Fruit fly (Drosophila melanogaster) whole organism, embryonic: Measurements from ENCODE around the gene mthl9.
A peak's percentile ranks its signal among the peaks of the same experiment; 100 is the strongest.

Experiments
- Adf1 ChIP-seq: fragments of 200-800 bp; sonication (Bioruptor generic); IDR thresholded peaks from 2 replicates; pipeline ENCODE4 v1.3.6; 2022; ENCODE audit warnings: missing biosample characterization, missing genetic modification characterization
- CG1024 ChIP-seq: fragments of 200-800 bp; sonication (Bioruptor generic); IDR thresholded peaks from 2 replicates; pipeline ENCODE4 v1.3.6; 2022; ENCODE audit warnings: missing biosample characterization, missing genetic modification characterization
- CG10565 ChIP-seq: fragments of 200-800 bp; sonication (Bioruptor generic); optimal IDR thresholded peaks from 3 replicates; lab custom pipeline; 2016; ENCODE audit warnings: missing biosample characterization, mild to moderate bottlenecking, missing genetic modification characterization
- CG11695 ChIP-seq: fragments of 200-800 bp; sonication (Bioruptor generic); IDR thresholded peaks from 3 replicates; pipeline ENCODE4 v1.3.6; 2022; ENCODE audit warnings: missing biosample characterization, missing genetic modification characterization
- CG12219 ChIP-seq: fragments of 200-800 bp; sonication (Bioruptor generic); optimal IDR thresholded peaks from 3 replicates; lab custom pipeline; 2018; ENCODE audit warnings: missing biosample characterization, mild to moderate bottlenecking, missing genetic modification characterization
- CG1233 ChIP-seq: fragments of 200-800 bp; sonication (Bioruptor generic); optimal IDR thresholded peaks from 4 replicates; lab custom pipeline; 2018; ENCODE audit warnings: missing biosample characterization, mild to moderate bottlenecking, missing genetic modification characterization
- CG12942 ChIP-seq: fragments of 200-800 bp; sonication (Bioruptor generic); optimal IDR thresholded peaks from 3 replicates; lab custom pipeline; 2016; ENCODE audit warnings: missing biosample characterization, missing genetic modification characterization
- CG13424 ChIP-seq: fragments of 200-800 bp; sonication (Bioruptor generic); optimal IDR thresholded peaks from 2 replicates; lab custom pipeline; 2019; ENCODE audit warnings: missing biosample characterization, mild to moderate bottlenecking, missing genetic modification characterization, moderate library complexity
- CG17912 ChIP-seq: fragments of 200-800 bp; sonication (Bioruptor generic); optimal IDR thresholded peaks from 2 replicates; lab custom pipeline; 2018; ENCODE audit warnings: missing biosample characterization, mild to moderate bottlenecking, missing genetic modification characterization
- CG18476 ChIP-seq: fragments of 200-800 bp; sonication (Bioruptor generic); optimal IDR thresholded peaks from 2 replicates; lab custom pipeline; 2016; ENCODE audit warnings: missing biosample characterization, mild to moderate bottlenecking, missing genetic modification characterization
- CG2678 ChIP-seq: fragments of 200-800 bp; sonication (Bioruptor generic); optimal IDR thresholded peaks from 3 replicates; lab custom pipeline; 2019; ENCODE audit warnings: missing biosample characterization, mild to moderate bottlenecking, missing genetic modification characterization, moderate library complexity
- CG31441 ChIP-seq: fragments of 200-800 bp; sonication (Bioruptor generic); IDR thresholded peaks from 2 replicates; pipeline ENCODE4 v1.3.6; 2022; ENCODE audit warnings: missing biosample characterization, missing genetic modification characterization
- CG34224 ChIP-seq: fragments of 200-800 bp; sonication (Bioruptor generic); IDR thresholded peaks from 3 replicates; pipeline ENCODE4 v1.3.6; 2022; ENCODE audit warnings: missing biosample characterization, missing genetic modification characterization; ENCODE audit not compliant: partially characterized antibody
- CG3847 ChIP-seq: fragments of 200-800 bp; sonication (Bioruptor generic); IDR thresholded peaks from 2 replicates; pipeline ENCODE4 v1.3.6; 2022; ENCODE audit warnings: missing biosample characterization, missing genetic modification characterization
- CG4820 ChIP-seq: fragments of 200-800 bp; sonication (Bioruptor generic); optimal IDR thresholded peaks from 3 replicates; lab custom pipeline; 2016; ENCODE audit warnings: missing biosample characterization, missing genetic modification characterization
- CG4854 ChIP-seq: fragments of 200-800 bp; sonication (Bioruptor generic); optimal IDR thresholded peaks from 2 replicates; lab custom pipeline; 2016; ENCODE audit warnings: missing biosample characterization, missing genetic modification characterization, inconsistent platforms
- CG8765 ChIP-seq: fragments of 200-800 bp; sonication (Bioruptor generic); IDR thresholded peaks from 2 replicates; pipeline ENCODE4 v1.3.6; 2022; ENCODE audit warnings: missing biosample characterization, missing genetic modification characterization
- CG8944 ChIP-seq: fragments of 200-800 bp; sonication (Bioruptor generic); optimal IDR thresholded peaks from 3 replicates; lab custom pipeline; 2016; ENCODE audit warnings: missing biosample characterization, missing genetic modification characterization
- Dip3 ChIP-seq: fragments of 200-800 bp; sonication (Bioruptor generic); optimal IDR thresholded peaks from 3 replicates; lab custom pipeline; 2016; ENCODE audit warnings: missing biosample characterization, missing genetic modification characterization
- Dref ChIP-seq: fragments of 200-800 bp; sonication (Bioruptor generic); IDR thresholded peaks from 2 replicates; pipeline ENCODE4 v1.3.6; 2022; ENCODE audit warnings: missing biosample characterization, missing genetic modification characterization
- Fer1 ChIP-seq: fragments of 200-800 bp; sonication (Bioruptor generic); optimal IDR thresholded peaks from 2 replicates; lab custom pipeline; 2017; ENCODE audit warnings: missing biosample characterization, mild to moderate bottlenecking, missing genetic modification characterization
- HLHmδ ChIP-seq: fragments of 200-800 bp; sonication (Bioruptor generic); optimal IDR thresholded peaks from 2 replicates; lab custom pipeline; 2018; ENCODE audit warnings: missing biosample characterization, mild to moderate bottlenecking, missing genetic modification characterization, moderate library complexity
- Hr3 ChIP-seq: fragments of 200-800 bp; sonication (Bioruptor generic); optimal IDR thresholded peaks from 3 replicates; lab custom pipeline; 2016; ENCODE audit warnings: missing biosample characterization, missing genetic modification characterization
- Hr39 ChIP-seq: fragments of >200 bp; optimal IDR thresholded peaks from 2 replicates; lab custom pipeline; 2017
- Lim3 ChIP-seq: fragments of 200-800 bp; sonication (Bioruptor generic); IDR thresholded peaks from 2 replicates; pipeline ENCODE4 v1.3.6; 2022; ENCODE audit warnings: missing biosample characterization, missing genetic modification characterization
- Opbp ChIP-seq: fragments of 200-800 bp; sonication (Bioruptor generic); IDR thresholded peaks from 3 replicates; pipeline ENCODE4 v1.3.6; 2022; ENCODE audit warnings: missing biosample characterization, missing genetic modification characterization; ENCODE audit not compliant: partially characterized antibody
- Sry-δ ChIP-seq: fragments of 200-800 bp; sonication (Bioruptor generic); optimal IDR thresholded peaks from 2 replicates; lab custom pipeline; 2016; ENCODE audit warnings: missing biosample characterization, missing genetic modification characterization
- Stat92E ChIP-seq, 3 experiments: fragments of >200 bp in 2 of 3; fragments of 200-800 bp in 1 of 3; sonication (Bioruptor generic) in 1 of 3; optimal IDR thresholded peaks; 2 replicates each; lab custom pipeline; 2017 to 2019; ENCODE audit warnings: missing biosample characterization in 3 of 3, missing genetic modification characterization in 3 of 3, mild to moderate bottlenecking in 1 of 3, moderate library complexity in 1 of 3
- TFAM ChIP-seq: fragments of 200-800 bp; sonication (Bioruptor generic); optimal IDR thresholded peaks from 2 replicates; lab custom pipeline; 2017; ENCODE audit warnings: missing biosample characterization, missing genetic modification characterization, inconsistent platforms
- Trl ChIP-seq, 3 experiments: fragments of >200 bp in 2 of 3; fragments of 200-800 bp in 1 of 3; sonication (Bioruptor generic) in 1 of 3; optimal IDR thresholded peaks; 2 replicates in 1 of 3; 3 replicates in 2 of 3; lab custom pipeline; 2016 to 2017; ENCODE audit warnings: missing biosample characterization in 1 of 3, missing genetic modification characterization in 1 of 3
- Usf ChIP-seq: fragments of 200-800 bp; sonication (Bioruptor generic); optimal IDR thresholded peaks from 2 replicates; lab custom pipeline; 2017; ENCODE audit warnings: missing genotype, missing biosample characterization, missing genetic modification characterization
- aop ChIP-seq: fragments of 200-800 bp; sonication (Bioruptor generic); IDR thresholded peaks from 2 replicates; pipeline ENCODE4 v1.3.6; 2022; ENCODE audit warnings: missing biosample characterization, missing genetic modification characterization
- ara ChIP-seq: fragments of 200-800 bp; sonication (Bioruptor generic); IDR thresholded peaks from 2 replicates; pipeline ENCODE4 v1.3.6; 2022; ENCODE audit warnings: missing biosample characterization, missing genetic modification characterization
- chm ChIP-seq: fragments of 200-800 bp; sonication (Bioruptor generic); IDR thresholded peaks from 2 replicates; pipeline ENCODE4 v1.3.6; 2022; ENCODE audit warnings: missing biosample characterization, missing genetic modification characterization
- cwo ChIP-seq: fragments of 200-800 bp; sonication (Bioruptor generic); optimal IDR thresholded peaks from 3 replicates; lab custom pipeline; 2017; ENCODE audit warnings: missing biosample characterization, missing genetic modification characterization, mild to moderate bottlenecking, moderate library complexity, missing genetic modification reagents
- dpn ChIP-seq, 2 experiments: fragments of 200-800 bp; sonication (Bioruptor generic); optimal IDR thresholded peaks; 3 replicates each; lab custom pipeline; 2016; ENCODE audit warnings: missing biosample characterization in 2 of 2, missing genetic modification characterization in 2 of 2
- gem ChIP-seq: fragments of 200-800 bp; sonication (Bioruptor generic); optimal IDR thresholded peaks from 2 replicates; lab custom pipeline; 2019; ENCODE audit warnings: missing biosample characterization, mild to moderate bottlenecking, missing genetic modification characterization, moderate library complexity
- grau ChIP-seq: fragments of 200-800 bp; optimal IDR thresholded peaks from 3 replicates; lab custom pipeline; 2019; ENCODE audit warnings: missing biosample characterization, mild to moderate bottlenecking, missing genetic modification characterization, moderate library complexity
- gsb-n ChIP-seq: fragments of 200-800 bp; sonication (Bioruptor generic); optimal IDR thresholded peaks from 3 replicates; lab custom pipeline; 2018; ENCODE audit warnings: missing biosample characterization, mild to moderate bottlenecking, missing genetic modification characterization
- hbn ChIP-seq: fragments of 200-800 bp; sonication (Bioruptor generic); IDR thresholded peaks from 2 replicates; pipeline ENCODE4 v1.3.6; 2022; ENCODE audit warnings: missing biosample characterization, missing genetic modification characterization; ENCODE audit not compliant: partially characterized antibody
- kah ChIP-seq: fragments of 200-800 bp; sonication (Bioruptor generic); optimal IDR thresholded peaks from 2 replicates; lab custom pipeline; 2018; ENCODE audit warnings: missing biosample characterization, mild to moderate bottlenecking, missing genetic modification characterization
- kni ChIP-seq: fragments of 200-800 bp; sonication (Bioruptor generic); optimal IDR thresholded peaks from 3 replicates; lab custom pipeline; 2017; ENCODE audit warnings: mild to moderate bottlenecking, missing biosample characterization, missing genetic modification reagents, missing genetic modification characterization
- mirr ChIP-seq: fragments of 200-800 bp; sonication (Bioruptor generic); optimal IDR thresholded peaks from 3 replicates; lab custom pipeline; 2018; ENCODE audit warnings: missing biosample characterization, mild to moderate bottlenecking, missing genetic modification characterization
- psq ChIP-seq: fragments of 200-800 bp; sonication (Bioruptor generic); optimal IDR thresholded peaks from 2 replicates; lab custom pipeline; 2017; ENCODE audit warnings: missing biosample characterization, missing genetic modification characterization
- run ChIP-seq: fragments of 200-800 bp; sonication (Bioruptor generic); optimal IDR thresholded peaks from 3 replicates; lab custom pipeline; 2018; ENCODE audit warnings: missing biosample characterization, mild to moderate bottlenecking, missing genetic modification characterization
- sisA ChIP-seq: fragments of 200-800 bp; sonication (Bioruptor generic); IDR thresholded peaks from 2 replicates; pipeline ENCODE4 v1.3.6; 2022; ENCODE audit warnings: missing biosample characterization, missing genetic modification characterization
- tio ChIP-seq: fragments of 200-800 bp; sonication (Bioruptor generic); optimal IDR thresholded peaks from 2 replicates; lab custom pipeline; 2017; ENCODE audit warnings: missing biosample characterization, missing genetic modification characterization, inconsistent platforms
- tna ChIP-seq: fragments of 200-800 bp; sonication (Bioruptor generic); IDR thresholded peaks from 2 replicates; pipeline ENCODE4 v1.3.6; 2022; ENCODE audit warnings: missing biosample characterization, missing genetic modification characterization; ENCODE audit not compliant: partially characterized antibody

mthl9 gene

dm6 chr3L:331842-332802 is at the start of gene mthl9 (continued):
- TF ChIP-seq CG34224 (GFP tag; lab: Robert Waterston, UW), result 0 out of 3 replicates have a peak, but pooled peaks have one; percentile 52
- TF ChIP-seq gsb-n (tag; lab: Kevin White, UChicago), result no peak
- no peak for TF ChIP-seq sisA (GFP tag; lab: Robert Waterston, UW)
- TF ChIP-seq CG12219 (GFP tag; lab: Kevin White, UChicago), result peak; percentile 21
- no peak for TF ChIP-seq Lim3 (GFP tag; lab: Robert Waterston, UW)
- TF ChIP-seq HLHmδ (GFP tag; lab: Kevin White, UChicago), result no peak
- peak; percentile 49; the same call in 1 of the 2 replicates for TF ChIP-seq hbn
- TF ChIP-seq Dip3 (GFP tag; lab: Kevin White, UChicago), result no peak
- TF ChIP-seq kah, result no peak
- TF ChIP-seq CG4854 (GFP tag; lab: Kevin White, UChicago), result no peak
- TF ChIP-seq CG10565, result no peak
- TF ChIP-seq CG3847 (GFP tag; lab: Robert Waterston, UW), result no peak
- TF ChIP-seq TFAM (GFP tag; lab: Kevin White, UChicago), result no peak
- peak; percentile 60 for TF ChIP-seq cwo (GFP tag; lab: Kevin White, UChicago)
- TF ChIP-seq CG1233, result no peak
- no peak for TF ChIP-seq CG13424 (tag; lab: Kevin White, UChicago)
- TF ChIP-seq Opbp (GFP tag; lab: Robert Waterston, UW), result no peak
- no peak for TF ChIP-seq CG11695 (GFP tag; lab: Robert Waterston, UW)
- TF ChIP-seq mirr (GFP tag; lab: Kevin White, UChicago), result peak; percentile 82
- no peak for TF ChIP-seq CG4820 (GFP tag; lab: Kevin White, UChicago)
- TF ChIP-seq tio (GFP tag; lab: Kevin White, UChicago), result no peak
- no peak for TF ChIP-seq grau
- TF ChIP-seq CG8765 (GFP tag; lab: Robert Waterston, UW), result no peak
- no peak for TF ChIP-seq Usf (GFP tag; lab: Kevin White, UChicago)
- peak in 1 of 2 experiments; percentile 75 for TF ChIP-seq Trl (optimal IDR thresholded peaks at IDR 0.05; lab: Kevin White, UChicago)
- peak; percentile 41 for TF ChIP-seq Trl (GFP tag; optimal IDR thresholded peaks at IDR 0.05; lab: Kevin White, UChicago)
- TF ChIP-seq ara (GFP tag; lab: Robert Waterston, UW), result no peak
- TF ChIP-seq CG12942 (GFP tag; lab: Kevin White, UChicago), result no peak
- TF ChIP-seq dpn (GFP tag; optimal IDR thresholded peaks at IDR 0.05; lab: Kevin White, UChicago), result no peak
- TF ChIP-seq chm, result peak; percentile 36; the same call in 1 of the 2 replicates
- no peak for TF ChIP-seq CG17912 (GFP tag; lab: Kevin White, UChicago)
- TF ChIP-seq Stat92E (GFP tag; optimal IDR thresholded peaks at IDR 0.05; lab: Kevin White, UChicago), result no peak
- TF ChIP-seq gem (tag; lab: Kevin White, UChicago), result no peak
- TF ChIP-seq Adf1 (GFP tag; lab: Robert Waterston, UW), result peak; percentile 46; the same call in 1 of the 2 replicates
- TF ChIP-seq Hr39 (lab: Kevin White, UChicago), result no peak
- no peak for TF ChIP-seq CG18476 (GFP tag; lab: Kevin White, UChicago)
- TF ChIP-seq Hr3 (GFP tag; lab: Kevin White, UChicago), result no peak
- peak; percentile 16 for TF ChIP-seq kni
- TF ChIP-seq psq (GFP tag; lab: Kevin White, UChicago), result no peak
- TF ChIP-seq CG1024 (GFP tag; lab: Robert Waterston, UW), result no peak
- TF ChIP-seq Fer1 (GFP tag; lab: Kevin White, UChicago), result peak; percentile 62
- TF ChIP-seq Sry-δ (GFP tag; lab: Kevin White, UChicago), result no peak
- no peak for TF ChIP-seq CG31441
- TF ChIP-seq Dref (GFP tag; lab: Robert Waterston, UW), result no peak
- TF ChIP-seq CG8944 (GFP tag; lab: Kevin White, UChicago), result no peak
- TF ChIP-seq run (tag; lab: Kevin White, UChicago), result peak; percentile 71
- peak; percentile 32; the same call in 1 of the 2 replicates for TF ChIP-seq tna (GFP tag; lab: Robert Waterston, UW)
- TF ChIP-seq CG2678 (tag; lab: Kevin White, UChicago), result no peak
- no peak for TF ChIP-seq aop (GFP tag; lab: Robert Waterston, UW)
